Worm (Caenorhabditis elegans): ENCODE measurements around the gene C25F9.6.

C25F9.6 gene

ce11 chrV:19405276-19405815, at the start of gene C25F9.6, which contains the start of gene C25F9.10:
C25F9.6 (minus strand) TSS chrV:19405326.
C25F9.10 (plus strand) TSS chrV:19405729.
- TF ChIP-seq hmg-11 (tag; optimal IDR thresholded peaks at IDR 0.05) (no peak), jun-1 (tag; optimal IDR thresholded peaks at IDR 0.05) (no peak), pha-4 (tag; optimal IDR thresholded peaks at IDR 0.05) (peak; percentile 35), nhr-23 (tag; optimal IDR thresholded peaks at IDR 0.05) (no peak), R02D3.7 (tag; optimal IDR thresholded peaks at IDR 0.05) (no peak), unc-62 (GFP tag; optimal IDR thresholded peaks at IDR 0.05) (no peak), nhr-76 (tag; optimal IDR thresholded peaks at IDR 0.05) (no peak), lin-39 (tag; optimal IDR thresholded peaks at IDR 0.05) (no peak), nhr-25 (tag; optimal IDR thresholded peaks at IDR 0.05) (no peak), snpc-4 (tag; optimal IDR thresholded peaks at IDR 0.05) (no peak), aly-2 (tag; optimal IDR thresholded peaks at IDR 0.05) (no peak), lin-15B (tag; optimal IDR thresholded peaks at IDR 0.05) (no peak), pqm-1 (tag; optimal IDR thresholded peaks at IDR 0.05) (peak; percentile 35), elt-2 (tag; optimal IDR thresholded peaks at IDR 0.05) (peak; percentile 60), daf-12 (tag; optimal IDR thresholded peaks at IDR 0.05) (no peak), elt-3 (tag; optimal IDR thresholded peaks at IDR 0.05) (no peak), ZK546.5 (tag; optimal IDR thresholded peaks at IDR 0.05) (no peak), ceh-9 (tag; optimal IDR thresholded peaks at IDR 0.05) (no peak), unc-39 (tag; optimal IDR thresholded peaks at IDR 0.05) (no peak), ceh-16 (tag; optimal IDR thresholded peaks at IDR 0.05) (no peak), ama-1 (optimal IDR thresholded peaks at IDR 0.05) (no peak), egl-27 (tag; optimal IDR thresholded peaks at IDR 0.05) (no peak), nhr-43 (tag; optimal IDR thresholded peaks at IDR 0.05; ENCODE audit: poor library complexity, severe bottlenecking) (no peak)

DNA sequence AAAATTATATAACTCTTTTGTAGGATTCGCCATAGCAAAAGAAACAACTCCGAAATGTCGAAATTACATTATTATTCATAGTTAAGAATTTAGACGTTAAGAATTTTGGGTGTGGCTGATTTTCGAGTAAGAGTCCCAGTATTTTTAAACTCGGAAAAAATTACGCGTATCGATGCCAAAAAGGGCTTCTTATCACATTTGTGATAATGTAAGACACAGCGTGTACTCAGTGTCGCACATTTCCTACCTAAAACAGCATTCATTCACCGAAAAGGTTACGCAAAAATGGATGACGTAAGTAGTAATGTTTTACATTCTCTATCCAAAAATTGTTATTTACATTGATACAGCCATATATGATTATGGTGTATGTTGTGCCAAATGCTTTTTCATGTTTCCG, 44.4 kb upstream of the C25F9.6 start, which contains the start of gene M04C3.5:
TSS of gene M04C3.5 (plus strand) at position 190 of the 400 bp plus-strand sequence.
- TF ChIP-seq elt-2 (tag; optimal IDR thresholded peaks at IDR 0.05), result peak; percentile 67
- no peak for TF ChIP-seq zag-1 (tag; optimal IDR thresholded peaks at IDR 0.05)
- peak; percentile 14 for TF ChIP-seq pqm-1 (tag; optimal IDR thresholded peaks at IDR 0.05)

DNA sequence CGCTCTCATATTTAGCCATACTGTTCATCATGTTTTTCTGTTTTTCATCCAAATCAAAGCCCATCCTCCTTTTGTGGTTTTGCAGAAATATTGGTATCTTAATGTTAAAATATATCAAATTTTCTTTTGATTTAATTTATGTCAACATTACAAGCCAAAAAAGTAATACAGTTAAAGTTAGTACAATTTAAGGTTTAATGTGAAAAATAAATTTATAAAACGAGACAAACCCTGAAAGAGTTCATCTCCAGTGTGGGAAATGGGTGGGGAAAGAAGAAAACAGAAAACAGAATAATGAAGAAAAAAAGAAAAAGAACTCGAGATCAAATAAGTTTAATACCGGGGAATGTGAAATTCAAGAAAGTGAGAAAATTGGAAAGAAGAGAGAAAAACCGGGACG, 43.7 kb upstream of the C25F9.6 start, which contains the start of gene M04C3.2:
TSS of gene M04C3.2 (minus strand) at position 101 of the 400 bp plus-strand sequence.
- TF ChIP-seq fkh-2 (tag; optimal IDR thresholded peaks at IDR 0.05), result no peak
- no peak for TF ChIP-seq ceh-16 (tag; optimal IDR thresholded peaks at IDR 0.05)
- TF ChIP-seq nfya-1 (tag; optimal IDR thresholded peaks at IDR 0.05; ENCODE audit: insufficient read depth), result no peak
- TF ChIP-seq snpc-4 (tag; optimal IDR thresholded peaks at IDR 0.05), result no peak
- no peak for TF ChIP-seq ceh-82 (tag; optimal IDR thresholded peaks at IDR 0.05)
- no peak for TF ChIP-seq ztf-11 (tag; optimal IDR thresholded peaks at IDR 0.05)

- no peak for TF ChIP-seq nhr-237 (tag; optimal IDR thresholded peaks at IDR 0.05)
- no peak for TF ChIP-seq mdl-1 (tag; optimal IDR thresholded peaks at IDR 0.05)
- TF ChIP-seq pqm-1 (tag; optimal IDR thresholded peaks at IDR 0.05), result peak; percentile 24
- no peak for TF ChIP-seq unc-39 (tag; optimal IDR thresholded peaks at IDR 0.05)
- TF ChIP-seq nhr-77 (tag; optimal IDR thresholded peaks at IDR 0.05), result no peak
- peak; percentile 67 for TF ChIP-seq elt-2 (tag; optimal IDR thresholded peaks at IDR 0.05)
- TF ChIP-seq zag-1 (tag; optimal IDR thresholded peaks at IDR 0.05), result no peak
- TF ChIP-seq fkh-10 (GFP tag; optimal IDR thresholded peaks at IDR 0.05), result no peak
- TF ChIP-seq aly-2 (tag; optimal IDR thresholded peaks at IDR 0.05), result no peak
- no peak for TF ChIP-seq nhr-23 (tag; optimal IDR thresholded peaks at IDR 0.05)
- TF ChIP-seq nhr-12 (tag; optimal IDR thresholded peaks at IDR 0.05), result no peak
- TF ChIP-seq lin-15B (tag; optimal IDR thresholded peaks at IDR 0.05), result no peak
- TF ChIP-seq hmg-11 (tag; optimal IDR thresholded peaks at IDR 0.05), result no peak
Observed at ce11 chrV:19445442-19445841, 40.3 kb upstream of the C25F9.6 start, which contains the start of gene M04C3.1. M04C3.1 (minus strand) TSS chrV:19445605.

ce11 chrV:19443599-19443998, 38.5 kb upstream of the C25F9.6 start:
- TF ChIP-seq elt-3 (tag; optimal IDR thresholded peaks at IDR 0.05) (no peak), elt-2 (tag; optimal IDR thresholded peaks at IDR 0.05) (peak; percentile 30)
